Worm (Caenorhabditis elegans) whole organism, young adult: ENCODE data around the gene F14D2.19.

Experiments
- B0019.2 ChIP-seq: fragments of 200-800 bp; sonication (Bioruptor generic); conservative IDR thresholded peaks from 2 replicates; pipeline ENCODE4 v1.3.6; 2022; ENCODE audit warnings: missing genetic modification reagents, missing genetic modification characterization, missing compliant biosample characterization
- F37B4.10 ChIP-seq: fragments of 200-800 bp; sonication (Bioruptor generic); IDR thresholded peaks from 2 replicates; pipeline ENCODE4 v1.3.6; 2022; ENCODE audit warnings: missing genetic modification characterization, missing compliant biosample characterization
- F52B5.7 ChIP-seq: sonication (generic microtip); optimal IDR thresholded peaks from 2 replicates; lab custom pipeline; 2016; ENCODE audit warnings: mild to moderate bottlenecking, missing genetic modification characterization, missing compliant biosample characterization
- F57A8.1 ChIP-seq: fragments of 200-800 bp; sonication (Bioruptor generic); optimal IDR thresholded peaks from 2 replicates; lab custom pipeline; 2018; ENCODE audit warnings: mild to moderate bottlenecking, missing genetic modification characterization, moderate library complexity, missing compliant biosample characterization
- Y53G8AR.9 ChIP-seq: fragments of 200-800 bp; sonication (Bioruptor generic); conservative IDR thresholded peaks from 2 replicates; pipeline ENCODE4 v1.3.6; 2022; ENCODE audit warnings: missing genetic modification reagents, missing genetic modification characterization, missing compliant biosample characterization
- aptf-2 ChIP-seq: fragments of 200-800 bp; sonication (Bioruptor generic); conservative IDR thresholded peaks from 2 replicates; pipeline ENCODE4 v1.3.6; 2022; ENCODE audit warnings: missing genetic modification reagents, missing genetic modification characterization, missing compliant biosample characterization
- attf-6 ChIP-seq: fragments of 200-800 bp; sonication (Bioruptor generic); IDR thresholded peaks from 2 replicates; pipeline ENCODE4 v1.3.6; 2022; ENCODE audit warnings: missing genetic modification reagents, missing genetic modification characterization, missing compliant biosample characterization
- cebp-1 ChIP-seq, 2 experiments: fragments of 200-800 bp in 1 of 2; sonication (Bioruptor generic) in 1 of 2; sonication (generic microtip) in 1 of 2; IDR thresholded peaks in 1 of 2; optimal IDR thresholded peaks in 1 of 2; 2 replicates each; pipeline versions ENCODE4 v1.3.6 to Lab custom; 2017 to 2022; ENCODE audit warnings: missing compliant biosample characterization in 2 of 2, missing genetic modification characterization in 2 of 2, mild to moderate bottlenecking in 1 of 2, missing genetic modification reagents in 1 of 2, moderate library complexity in 1 of 2
- ceh-27 ChIP-seq: fragments of 200-800 bp; sonication (Bioruptor generic); optimal IDR thresholded peaks from 2 replicates; lab custom pipeline; 2018; ENCODE audit warnings: mild to moderate bottlenecking, missing genetic modification characterization, moderate library complexity, missing compliant biosample characterization
- dpl-1 ChIP-seq: fragments of 150-350 bp; optimal IDR thresholded peaks from 2 replicates; lab custom pipeline; 2014; ENCODE audit warnings: missing biosample characterization, missing genetic modification reagents, missing genetic modification characterization
- ekl-4 ChIP-seq: fragments of 200-800 bp; sonication (Bioruptor generic); IDR thresholded peaks from 2 replicates; pipeline ENCODE4 v1.3.6; 2022; ENCODE audit warnings: missing genetic modification reagents, missing genetic modification characterization, missing compliant biosample characterization
- ets-4 ChIP-seq: fragments of 200-800 bp; sonication (Bioruptor generic); optimal IDR thresholded peaks from 2 replicates; lab custom pipeline; 2018; ENCODE audit warnings: mild to moderate bottlenecking, missing genetic modification characterization, missing compliant biosample characterization
- madf-8 ChIP-seq: fragments of 200-800 bp; sonication (Bioruptor generic); conservative IDR thresholded peaks from 2 replicates; pipeline ENCODE4 v1.3.6; 2022; ENCODE audit warnings: missing genetic modification reagents, missing genetic modification characterization, missing compliant biosample characterization
- unc-130 ChIP-seq: sonication (generic microtip); optimal IDR thresholded peaks from 2 replicates; lab custom pipeline; 2016; ENCODE audit warnings: missing genetic modification reagents, missing genetic modification characterization, missing compliant biosample characterization

ce11 chrII:3371010-3371409 lies 34.1 kb upstream of the F14D2.19 start, which contains the start of gene bath-23:
- no peak for TF ChIP-seq F52B5.7 (tag; lab: Kevin White, UChicago)
- TF ChIP-seq Y53G8AR.9 (GFP tag; lab: Robert Waterston, UW), result no peak
- no peak for TF ChIP-seq ets-4 (GFP tag; lab: Kevin White, UChicago)
- no peak for TF ChIP-seq ekl-4 (GFP tag; lab: Robert Waterston, UW)
- no peak for TF ChIP-seq ceh-27 (GFP tag; lab: Kevin White, UChicago)
- no peak for TF ChIP-seq F37B4.10 (GFP tag; lab: Robert Waterston, UW)
- no peak for TF ChIP-seq F57A8.1
- TF ChIP-seq aptf-2 (GFP tag; lab: Robert Waterston, UW), result no peak
- no peak for TF ChIP-seq cebp-1 (GFP tag; IDR thresholded peaks at IDR 0.05; lab: Robert Waterston, UW)
- no peak for TF ChIP-seq cebp-1 (tag; optimal IDR thresholded peaks at IDR 0.05; lab: Kevin White, UChicago)
- TF ChIP-seq attf-6 (GFP tag; lab: Robert Waterston, UW), result no peak
- no peak for TF ChIP-seq unc-130 (GFP tag; lab: Kevin White, UChicago)
- TF ChIP-seq dpl-1, result no peak
- no peak for TF ChIP-seq madf-8
- TF ChIP-seq B0019.2, result no peak
